Fruit fly (Drosophila melanogaster) S2 (cell line): ENCODE measurements around the gene Mitf.

Experiments used
- CG8478 ChIP-seq: fragments of >200 bp; optimal IDR thresholded peaks from 2 replicates; lab custom pipeline; 2018
- CTCF ChIP-seq, 2 experiments: fragments of >200 bp; optimal IDR thresholded peaks; 2 replicates each; lab custom pipeline; 2018

DNA sequence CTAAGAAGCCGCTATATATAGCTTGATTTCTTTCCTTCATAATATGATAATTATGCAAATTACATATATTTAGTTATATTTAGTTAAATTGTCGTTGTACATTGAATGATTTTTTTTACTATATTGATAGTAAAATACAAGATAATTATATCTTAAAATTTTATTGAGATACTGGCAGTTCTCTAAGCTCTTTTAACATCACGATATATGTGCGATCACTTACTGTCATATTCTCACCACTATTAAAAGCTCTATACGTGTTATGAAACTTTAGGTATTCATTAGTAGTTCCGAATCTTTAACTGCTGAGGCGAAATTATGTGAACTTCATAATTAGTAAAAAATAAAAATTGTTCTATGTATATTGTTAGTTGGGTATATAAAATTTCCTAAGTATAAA, at the start of gene Mitf:
- no peak for TF ChIP-seq CTCF (optimal IDR thresholded peaks at IDR 0.05; lab: Kevin White, UChicago)
- TF ChIP-seq CG8478 (lab: Kevin White, UChicago), result no peak
